Worm (Caenorhabditis elegans): ENCODE measurements around the gene zig-5.

DNA sequence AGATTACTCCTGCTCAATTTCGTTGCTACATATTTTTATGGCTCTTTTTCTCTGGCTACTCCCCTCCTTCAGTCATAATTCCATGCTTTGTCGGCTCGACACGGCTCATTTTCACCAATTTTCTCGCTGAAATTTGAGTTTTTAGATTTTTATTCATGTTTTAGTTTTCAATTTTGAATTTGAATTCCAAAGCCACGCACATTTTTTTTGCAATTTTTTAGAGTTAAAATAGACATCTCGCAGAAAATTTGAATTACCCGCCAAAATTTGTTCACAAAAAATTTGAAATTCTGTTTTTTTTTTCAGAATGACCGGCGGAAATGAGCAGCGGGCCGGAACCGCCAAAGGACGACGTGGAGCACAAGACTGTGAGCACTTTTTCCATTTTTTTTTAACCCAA, 51.0 kb downstream of the zig-5 start, which contains the start of gene unc-119:
- TF ChIP-seq sea-1 (GFP tag; conservative IDR thresholded peaks at IDR 0.05) (no peak), ama-1 (optimal IDR thresholded peaks at IDR 0.05) (no peak), aly-1 (tag; optimal IDR thresholded peaks at IDR 0.05) (no peak), tbx-11 (GFP tag; IDR thresholded peaks at IDR 0.05) (no peak), flt-1 (GFP tag; IDR thresholded peaks at IDR 0.05) (no peak), pes-1 (GFP tag; IDR thresholded peaks at IDR 0.05) (no peak), ceh-13 (GFP tag; optimal IDR thresholded peaks at IDR 0.05) (no peak), F13C5.2 (tag; optimal IDR thresholded peaks at IDR 0.05) (no peak), hnd-1 (tag; optimal IDR thresholded peaks at IDR 0.05) (no peak), hmg-4 (GFP tag; optimal IDR thresholded peaks at IDR 0.05) (no peak)

Measured in whole organism, early embryonic.